Fruit fly (Drosophila melanogaster) whole organism, embryonic: ENCODE data around the gene prg.

Experiments
- Abd-B ChIP-seq: fragments of 200-800 bp; sonication (Bioruptor generic); optimal IDR thresholded peaks from 2 replicates; lab custom pipeline; 2018; ENCODE audit warnings: missing biosample characterization, mild to moderate bottlenecking, missing genetic modification characterization, moderate library complexity
- B-H2 ChIP-seq: fragments of 200-800 bp; sonication (Bioruptor generic); optimal IDR thresholded peaks from 2 replicates; lab custom pipeline; 2018; ENCODE audit warnings: missing biosample characterization, mild to moderate bottlenecking, missing genetic modification characterization
- BtbVII ChIP-seq: fragments of 200-800 bp; sonication (Bioruptor generic); optimal IDR thresholded peaks from 3 replicates; lab custom pipeline; 2017; ENCODE audit warnings: missing biosample characterization, mild to moderate bottlenecking, missing genetic modification characterization
- CG10209 ChIP-seq: fragments of 200-800 bp; sonication (Bioruptor generic); optimal IDR thresholded peaks from 3 replicates; lab custom pipeline; 2017; ENCODE audit warnings: missing biosample characterization, mild to moderate bottlenecking, missing genetic modification characterization, missing genetic modification reagents
- CG10979 ChIP-seq: fragments of 200-800 bp; sonication (Bioruptor generic); optimal IDR thresholded peaks from 2 replicates; lab custom pipeline; 2018; ENCODE audit warnings: missing biosample characterization, mild to moderate bottlenecking, missing genetic modification characterization, moderate library complexity
- CG11398 ChIP-seq: fragments of 200-800 bp; sonication (Bioruptor generic); optimal IDR thresholded peaks from 2 replicates; lab custom pipeline; 2016; ENCODE audit warnings: missing biosample characterization, missing genetic modification characterization
- CG12071 ChIP-seq: fragments of 200-800 bp; sonication (Bioruptor generic); optimal IDR thresholded peaks from 3 replicates; lab custom pipeline; 2018; ENCODE audit warnings: missing biosample characterization, mild to moderate bottlenecking, missing genetic modification characterization
- CG12104 ChIP-seq: fragments of 200-800 bp; sonication (Bioruptor generic); optimal IDR thresholded peaks from 3 replicates; lab custom pipeline; 2016; ENCODE audit warnings: missing biosample characterization, missing genetic modification characterization
- CG12219 ChIP-seq: fragments of 200-800 bp; sonication (Bioruptor generic); optimal IDR thresholded peaks from 3 replicates; lab custom pipeline; 2018; ENCODE audit warnings: missing biosample characterization, mild to moderate bottlenecking, missing genetic modification characterization
- CG14965 ChIP-seq: fragments of 200-800 bp; sonication (Bioruptor generic); optimal IDR thresholded peaks from 2 replicates; lab custom pipeline; 2016; ENCODE audit warnings: missing biosample characterization, missing genetic modification characterization, borderline replicate concordance
- CG15601 ChIP-seq: fragments of 200-800 bp; sonication (Bioruptor generic); optimal IDR thresholded peaks from 3 replicates; lab custom pipeline; 2019; ENCODE audit warnings: missing biosample characterization, mild to moderate bottlenecking, missing genetic modification characterization, moderate library complexity
- CG16815 ChIP-seq: fragments of 200-800 bp; sonication (Bioruptor generic); optimal IDR thresholded peaks from 3 replicates; lab custom pipeline; 2017; ENCODE audit warnings: missing biosample characterization, mild to moderate bottlenecking, missing genetic modification characterization
- CG17328 ChIP-seq: fragments of 200-800 bp; sonication (Bioruptor generic); IDR thresholded peaks from 2 replicates; pipeline ENCODE4 v1.3.6; 2022; ENCODE audit warnings: missing biosample characterization, missing genetic modification characterization
- CG2202 ChIP-seq: fragments of 200-800 bp; sonication (Bioruptor generic); optimal IDR thresholded peaks from 2 replicates; lab custom pipeline; 2018; ENCODE audit warnings: missing biosample characterization, mild to moderate bottlenecking, missing genetic modification characterization
- CG34376 ChIP-seq: fragments of 200-800 bp; sonication (Bioruptor generic); optimal IDR thresholded peaks from 2 replicates; lab custom pipeline; 2018; ENCODE audit warnings: missing biosample characterization, mild to moderate bottlenecking, missing genetic modification characterization
- CG4424 ChIP-seq: fragments of 200-800 bp; sonication (Bioruptor generic); optimal IDR thresholded peaks from 3 replicates; lab custom pipeline; 2016; ENCODE audit warnings: missing biosample characterization, missing genetic modification characterization
- Chrac-16 ChIP-seq: fragments of 200-800 bp; sonication (Bioruptor generic); optimal IDR thresholded peaks from 3 replicates; lab custom pipeline; 2016; ENCODE audit warnings: missing biosample characterization, missing genetic modification characterization
- CkIIα-i1 ChIP-seq: fragments of 200-800 bp; sonication (Bioruptor generic); IDR thresholded peaks from 2 replicates; pipeline ENCODE4 v1.3.6; 2022; ENCODE audit warnings: missing biosample characterization, missing genetic modification characterization
- Dip2 ChIP-seq: fragments of 200-800 bp; sonication (Bioruptor generic); IDR thresholded peaks from 2 replicates; pipeline ENCODE4 v1.3.6; 2022; ENCODE audit warnings: missing biosample characterization, missing genetic modification characterization
- E2f2 ChIP-seq: fragments of 200-800 bp; sonication (Bioruptor generic); IDR thresholded peaks from 2 replicates; pipeline ENCODE4 v1.3.6; 2022; ENCODE audit warnings: missing biosample characterization, missing genetic modification characterization
- Elba2 ChIP-seq: fragments of 200-800 bp; sonication (Bioruptor generic); optimal IDR thresholded peaks from 3 replicates; lab custom pipeline; 2016; ENCODE audit warnings: missing biosample characterization, missing genetic modification characterization
- H2.0 ChIP-seq: fragments of 200-800 bp; sonication (Bioruptor generic); IDR thresholded peaks from 2 replicates; pipeline ENCODE4 v1.3.6; 2022; ENCODE audit warnings: missing biosample characterization, missing genetic modification characterization
- Lhr ChIP-seq: fragments of 200-800 bp; sonication (Bioruptor generic); optimal IDR thresholded peaks from 3 replicates; lab custom pipeline; 2017; ENCODE audit warnings: mild to moderate bottlenecking, missing biosample characterization, missing genetic modification reagents, missing genetic modification characterization
- Meics ChIP-seq: fragments of 200-800 bp; sonication (Bioruptor generic); optimal IDR thresholded peaks from 2 replicates; lab custom pipeline; 2017; ENCODE audit warnings: missing biosample characterization, mild to moderate bottlenecking, missing genetic modification characterization
- NFAT ChIP-seq: fragments of 200-800 bp; sonication (Bioruptor generic); IDR thresholded peaks from 2 replicates; pipeline ENCODE4 v1.3.6; 2022; ENCODE audit warnings: missing biosample characterization, missing genetic modification characterization
- Neu2 ChIP-seq: fragments of 200-800 bp; sonication (Bioruptor generic); optimal IDR thresholded peaks from 3 replicates; lab custom pipeline; 2016; ENCODE audit warnings: missing biosample characterization, missing genetic modification characterization, borderline replicate concordance
- Taf1 ChIP-seq: fragments of 200-800 bp; sonication (Bioruptor generic); IDR thresholded peaks from 2 replicates; pipeline ENCODE4 v1.3.6; 2022; ENCODE audit warnings: missing biosample characterization, missing genetic modification characterization
- Trl ChIP-seq, 3 experiments: fragments of >200 bp in 2 of 3; fragments of 200-800 bp in 1 of 3; sonication (Bioruptor generic) in 1 of 3; optimal IDR thresholded peaks; 2 replicates in 1 of 3; 3 replicates in 2 of 3; lab custom pipeline; 2016 to 2017; ENCODE audit warnings: missing biosample characterization in 1 of 3, missing genetic modification characterization in 1 of 3
- Xrp1 ChIP-seq: fragments of 200-800 bp; sonication (Bioruptor generic); IDR thresholded peaks from 2 replicates; pipeline ENCODE4 v1.3.6; 2022; ENCODE audit warnings: missing biosample characterization, missing genetic modification characterization
- btn ChIP-seq: fragments of 200-800 bp; sonication (Bioruptor generic); optimal IDR thresholded peaks from 2 replicates; lab custom pipeline; 2016; ENCODE audit warnings: missing biosample characterization, missing genetic modification characterization
- ci ChIP-seq: fragments of 200-800 bp; sonication (Bioruptor generic); IDR thresholded peaks from 3 replicates; pipeline ENCODE4 v1.3.6; 2022; ENCODE audit warnings: missing biosample characterization, missing genetic modification characterization
- croc ChIP-seq: fragments of 200-800 bp; sonication (Bioruptor generic); conservative IDR thresholded peaks from 3 replicates; pipeline ENCODE4 v1.3.6; 2022; ENCODE audit warnings: missing biosample characterization, missing genetic modification characterization
- crol ChIP-seq: fragments of 200-800 bp; sonication (Bioruptor generic); IDR thresholded peaks from 2 replicates; pipeline ENCODE4 v1.3.6; 2022; ENCODE audit warnings: missing biosample characterization, missing genetic modification characterization
- danr ChIP-seq: fragments of 200-800 bp; sonication (Bioruptor generic); IDR thresholded peaks from 2 replicates; pipeline ENCODE4 v1.3.6; 2022; ENCODE audit warnings: missing biosample characterization, missing genetic modification characterization
- eve ChIP-seq, 2 experiments: fragments of >200 bp; optimal IDR thresholded peaks; 2 replicates each; lab custom pipeline; 2017; ENCODE audit warnings: missing biosample characterization in 2 of 2, missing genetic modification characterization in 2 of 2
- fd102C ChIP-seq: fragments of 200-800 bp; sonication (Bioruptor generic); optimal IDR thresholded peaks from 2 replicates; lab custom pipeline; 2018; ENCODE audit warnings: missing biosample characterization, mild to moderate bottlenecking, missing genetic modification characterization, moderate library complexity
- fd96Cb ChIP-seq: fragments of 200-800 bp; sonication (Bioruptor generic); optimal IDR thresholded peaks from 2 replicates; lab custom pipeline; 2018; ENCODE audit warnings: missing biosample characterization, mild to moderate bottlenecking, missing genetic modification characterization, moderate library complexity
- gcm ChIP-seq: fragments of 200-800 bp; sonication (Bioruptor generic); optimal IDR thresholded peaks from 2 replicates; lab custom pipeline; 2019; ENCODE audit warnings: missing biosample characterization, mild to moderate bottlenecking, missing genetic modification characterization, moderate library complexity
- gsb-n ChIP-seq: fragments of 200-800 bp; sonication (Bioruptor generic); optimal IDR thresholded peaks from 3 replicates; lab custom pipeline; 2018; ENCODE audit warnings: missing biosample characterization, mild to moderate bottlenecking, missing genetic modification characterization
- h ChIP-seq: fragments of >200 bp; optimal IDR thresholded peaks from 2 replicates; lab custom pipeline; 2017
- jumu ChIP-seq: fragments of 200-800 bp; sonication (Bioruptor generic); optimal IDR thresholded peaks from 3 replicates; lab custom pipeline; 2016; ENCODE audit warnings: missing biosample characterization, missing genetic modification characterization
- lov ChIP-seq, 2 experiments: fragments of 200-800 bp in 1 of 2; fragments of >200 bp in 1 of 2; sonication (Bioruptor generic) in 1 of 2; IDR thresholded peaks in 1 of 2; optimal IDR thresholded peaks in 1 of 2; 2 replicates in 1 of 2; 3 replicates in 1 of 2; pipeline versions ENCODE4 v1.3.6 to Lab custom; 2017 to 2022; ENCODE audit warnings: missing biosample characterization in 1 of 2, missing genetic modification characterization in 1 of 2
- oc ChIP-seq: fragments of 200-800 bp; sonication (Bioruptor generic); optimal IDR thresholded peaks from 2 replicates; lab custom pipeline; 2018; ENCODE audit warnings: missing biosample characterization, mild to moderate bottlenecking, missing genetic modification characterization, moderate library complexity
- org-1 ChIP-seq: fragments of 200-800 bp; sonication (Bioruptor generic); optimal IDR thresholded peaks from 2 replicates; lab custom pipeline; 2017; ENCODE audit warnings: missing biosample characterization, missing genetic modification characterization
- otp ChIP-seq: fragments of 200-800 bp; sonication (Bioruptor generic); IDR thresholded peaks from 3 replicates; pipeline ENCODE4, ENCODE4 v1.3.6; 2022; ENCODE audit warnings: missing biosample characterization, missing genetic modification characterization
- sqz ChIP-seq: fragments of 200-800 bp; sonication (Bioruptor generic); optimal IDR thresholded peaks from 3 replicates; lab custom pipeline; 2018; ENCODE audit warnings: missing biosample characterization, mild to moderate bottlenecking, missing genetic modification characterization
- stc ChIP-seq: fragments of 200-800 bp; sonication (Bioruptor generic); IDR thresholded peaks from 2 replicates; pipeline ENCODE4 v1.3.6; 2022; ENCODE audit warnings: missing biosample characterization, missing genetic modification characterization
- tgo ChIP-seq: fragments of 200-800 bp; sonication (Bioruptor generic); IDR thresholded peaks from 3 replicates; pipeline ENCODE4 v1.3.6; 2022; ENCODE audit warnings: missing biosample characterization, missing genetic modification characterization
- tup ChIP-seq: fragments of 200-800 bp; sonication (Bioruptor generic); optimal IDR thresholded peaks from 2 replicates; lab custom pipeline; 2016; ENCODE audit warnings: missing biosample characterization, mild to moderate bottlenecking, missing genetic modification characterization, moderate library complexity
- twi ChIP-seq: fragments of 200-800 bp; optimal IDR thresholded peaks from 2 replicates; lab custom pipeline; 2019; ENCODE audit warnings: missing biosample characterization, mild to moderate bottlenecking, missing genetic modification characterization, moderate library complexity
- tx ChIP-seq: fragments of 200-800 bp; sonication (Bioruptor generic); optimal IDR thresholded peaks from 2 replicates; lab custom pipeline; 2016; ENCODE audit warnings: missing biosample characterization, missing genetic modification characterization
- wdn ChIP-seq: fragments of 200-800 bp; sonication (Bioruptor generic); IDR thresholded peaks from 2 replicates; pipeline ENCODE4 v1.3.6; 2022; ENCODE audit warnings: missing biosample characterization, missing genetic modification characterization

The prg gene

DNA sequence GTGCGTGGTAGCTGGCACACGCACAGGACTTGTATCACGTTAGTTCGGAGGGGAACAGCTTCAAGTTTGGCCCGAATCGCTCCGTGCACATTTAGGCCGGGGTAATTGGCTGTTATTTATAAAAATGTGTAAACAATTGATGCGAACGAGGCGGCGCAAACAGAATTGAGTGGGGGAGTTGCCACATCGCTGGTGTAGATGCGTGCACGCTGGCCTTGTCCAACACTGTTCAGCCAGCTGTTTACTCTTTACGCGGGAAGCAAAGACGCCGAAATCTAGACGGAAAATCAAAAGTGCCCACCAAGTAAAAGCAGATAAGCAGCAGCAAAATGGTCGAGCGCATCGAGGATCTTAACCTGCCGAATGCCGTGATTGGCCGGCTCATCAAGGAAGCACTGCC, 27.1 kb upstream of the prg start, which contains the start of the genes D12 and Chrac-14:
TSS of gene D12 (minus strand) at position 190 of the 400 bp plus-strand sequence.
TSS of gene Chrac-14 (plus strand) at position 230 of the 400 bp plus-strand sequence.
- TF ChIP-seq h (no peak), Chrac-16 (GFP tag; lab: Kevin White, UChicago) (no peak), otp (no peak), NFAT (GFP tag; lab: Robert Waterston, UW) (no peak), oc (no peak), Elba2 (no peak), tup (GFP tag; lab: Kevin White, UChicago) (no peak), E2f2 (GFP tag; lab: Robert Waterston, UW) (peak; percentile 73), gcm (GFP tag; lab: Kevin White, UChicago) (no peak), CG34376 (GFP tag; lab: Kevin White, UChicago) (no peak), ci (peak; percentile 64; the same call in 1 of the 3 replicates), gsb-n (tag; lab: Kevin White, UChicago) (no peak), croc (no peak), CG12219 (no peak), CG15601 (no peak), Lhr (no peak), Trl (optimal IDR thresholded peaks at IDR 0.05; lab: Kevin White, UChicago) (no peak), Trl (GFP tag; optimal IDR thresholded peaks at IDR 0.05; lab: Kevin White, UChicago) (no peak), fd96Cb (tag; lab: Kevin White, UChicago) (no peak), Dip2 (GFP tag; lab: Robert Waterston, UW) (no peak), CG12104 (GFP tag; lab: Kevin White, UChicago) (no peak), fd102C (GFP tag; lab: Kevin White, UChicago) (no peak), CG16815 (no peak), stc (GFP tag; lab: Robert Waterston, UW) (no peak), danr (GFP tag; lab: Robert Waterston, UW) (no peak), CG4424 (GFP tag; lab: Kevin White, UChicago) (no peak), org-1 (no peak), CG10209 (GFP tag; lab: Kevin White, UChicago) (no peak), lov (optimal IDR thresholded peaks at IDR 0.05; lab: Kevin White, UChicago) (no peak), lov (GFP tag; IDR thresholded peaks at IDR 0.05; lab: Robert Waterston, UW) (no peak), twi (tag; lab: Kevin White, UChicago) (no peak), CkIIα-i1 (GFP tag; lab: Robert Waterston, UW) (no peak), jumu (GFP tag; lab: Kevin White, UChicago) (peak; percentile 36), sqz (no peak), Xrp1 (peak; percentile 12; the same call in 1 of the 2 replicates), tx (GFP tag; lab: Kevin White, UChicago) (no peak), Meics (GFP tag; lab: Kevin White, UChicago) (no peak), H2.0 (peak; percentile 37; the same call in 1 of the 2 replicates), CG2202 (tag; lab: Kevin White, UChicago) (no peak), tgo (no peak), crol (GFP tag; lab: Robert Waterston, UW) (no peak), CG10979 (tag; lab: Kevin White, UChicago) (no peak), CG12071 (GFP tag; lab: Kevin White, UChicago) (no peak), Neu2 (GFP tag; lab: Kevin White, UChicago) (no peak), B-H2 (peak; percentile 15), Taf1 (GFP tag; lab: Robert Waterston, UW) (no peak), BtbVII (no peak), wdn (GFP tag; lab: Robert Waterston, UW) (no peak), Abd-B (GFP tag; lab: Kevin White, UChicago) (no peak), btn (GFP tag; lab: Kevin White, UChicago) (no peak), CG11398 (no peak), CG14965 (GFP tag; lab: Kevin White, UChicago) (no peak), eve (GFP tag; optimal IDR thresholded peaks at IDR 0.05; lab: Kevin White, UChicago) (no peak), CG17328 (no peak)
